Worm (Caenorhabditis elegans): ENCODE measurements around the gene F11D11.22.

DNA sequence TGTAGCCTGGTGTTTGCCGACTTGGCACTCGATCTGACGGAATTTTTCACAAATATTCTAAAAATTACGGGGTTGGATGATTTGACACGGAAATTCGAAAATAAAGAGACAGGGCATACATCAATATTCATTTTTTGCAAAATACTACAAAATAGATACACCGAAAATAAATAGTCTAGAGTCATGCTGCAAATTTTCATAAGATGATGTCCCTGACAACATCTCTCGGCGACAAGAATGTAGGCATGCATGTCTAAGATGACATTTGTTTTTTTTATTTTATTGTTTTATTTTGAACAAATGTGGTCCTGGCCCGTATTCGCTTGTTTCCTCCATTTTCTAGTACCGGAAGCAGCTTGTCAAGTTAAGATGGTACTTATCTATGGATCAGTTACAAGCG is 9.2 kb downstream of the F11D11.22 start, which contains the start of gene clec-256:
- TF ChIP-seq ztf-23 (GFP tag; IDR thresholded peaks at IDR 0.05) (no peak), flt-1 (GFP tag; IDR thresholded peaks at IDR 0.05) (no peak), ref-1 (GFP tag; conservative IDR thresholded peaks at IDR 0.05) (no peak)
